Fruit fly (Drosophila melanogaster): ENCODE results near the gene CG42729.

Gene CG42729

dm6 chr3L:15563058-15563850, 35.9 kb upstream of the CG42729 start, which contains the start of the genes CG7739 and SCCRO (continued):
- TF ChIP-seq CG6254 (GFP tag; optimal IDR thresholded peaks at IDR 0.05) (no peak), CG14014 (GFP tag; IDR thresholded peaks at IDR 0.05) (peak; percentile 76; the same call in 1 of the 2 replicates), CG4282 (GFP tag; optimal IDR thresholded peaks at IDR 0.05) (no peak), bowl (GFP tag; IDR thresholded peaks at IDR 0.05) (no peak), ssp (GFP tag; IDR thresholded peaks at IDR 0.05) (peak; percentile 83), disco-r (GFP tag; optimal IDR thresholded peaks at IDR 0.05) (no peak), Nf-YB (GFP tag; optimal IDR thresholded peaks at IDR 0.05) (peak; percentile 27), zfh2 (GFP tag; optimal IDR thresholded peaks at IDR 0.05) (peak; percentile 41), tna (GFP tag; IDR thresholded peaks at IDR 0.05; ENCODE audit: partially characterized antibody) (no peak), Med (GFP tag) (peak; percentile 92), Fer1 (GFP tag; optimal IDR thresholded peaks at IDR 0.05) (no peak), CG10209 (GFP tag; optimal IDR thresholded peaks at IDR 0.05) (peak; percentile 45), Doc3 (GFP tag; IDR thresholded peaks at IDR 0.05; ENCODE audit: partially characterized antibody) (no peak), Poxn (GFP tag; IDR thresholded peaks at IDR 0.05) (no peak), CG4617 (GFP tag; optimal IDR thresholded peaks at IDR 0.05; ENCODE audit: borderline replicate concordance) (peak; percentile 96), dati (GFP tag; IDR thresholded peaks at IDR 0.05) (no peak), Doc2 (GFP tag; IDR thresholded peaks at IDR 0.05) (no peak), CG10366 (GFP tag; IDR thresholded peaks at IDR 0.05) (peak; percentile 70), CG7928 (GFP tag; optimal IDR thresholded peaks at IDR 0.05) (no peak), nmo (GFP tag; optimal IDR thresholded peaks at IDR 0.05) (peak; percentile 65), eve (GFP tag; optimal IDR thresholded peaks at IDR 0.05) (no peak), CG14860 (GFP tag; IDR thresholded peaks at IDR 0.05; ENCODE audit: partially characterized antibody) (0 out of 3 replicates have a peak, but pooled peaks have one; percentile 34), shn (GFP tag; optimal IDR thresholded peaks at IDR 0.05) (no peak), CG13123 (GFP tag; optimal IDR thresholded peaks at IDR 0.05) (no peak), Ssrp (tag; optimal IDR thresholded peaks at IDR 0.05) (peak; percentile 61), Meics (GFP tag; optimal IDR thresholded peaks at IDR 0.05) (no peak), scrt (GFP tag; optimal IDR thresholded peaks at IDR 0.05) (no peak), Dek (tag; optimal IDR thresholded peaks at IDR 0.05) (peak; percentile 78), gro (GFP tag; optimal IDR thresholded peaks at IDR 0.05) (peak; percentile 2), Ravus (GFP tag; IDR thresholded peaks at IDR 0.05) (peak; percentile 10; the same call in 1 of the 2 replicates), tio (GFP tag; optimal IDR thresholded peaks at IDR 0.05) (no peak), NC2β (GFP tag; optimal IDR thresholded peaks at IDR 0.05) (peak; percentile 32), al (GFP tag; IDR thresholded peaks at IDR 0.05) (peak; percentile 50; the same call in 1 of the 2 replicates), CG32532 (GFP tag; IDR thresholded peaks at IDR 0.05) (peak; percentile 87), CG6683 (GFP tag; optimal IDR thresholded peaks at IDR 0.05) (no peak), Dip3 (GFP tag; optimal IDR thresholded peaks at IDR 0.05) (peak; percentile 30), Max (GFP tag; optimal IDR thresholded peaks at IDR 0.05) (peak; percentile 18), CG7786 (GFP tag; optimal IDR thresholded peaks at IDR 0.05) (peak; percentile 47), CG10654 (GFP tag; optimal IDR thresholded peaks at IDR 0.05) (peak; percentile 39), cad (GFP tag; optimal IDR thresholded peaks at IDR 0.05) (no peak), onecut (GFP tag; IDR thresholded peaks at IDR 0.05) (no peak), Mad (GFP tag; optimal IDR thresholded peaks at IDR 0.05) (peak; percentile 42), kni (GFP tag; optimal IDR thresholded peaks at IDR 0.05) (no peak), da (GFP tag; optimal IDR thresholded peaks at IDR 0.05) (no peak), Fer3 (tag; optimal IDR thresholded peaks at IDR 0.05) (peak; percentile 77), CkIIα-i1 (GFP tag; IDR thresholded peaks at IDR 0.05) (no peak), kah (GFP tag; optimal IDR thresholded peaks at IDR 0.05) (no peak), Oaz (GFP tag; IDR thresholded peaks at IDR 0.05) (0 out of 2 replicates have a peak, but pooled peaks have one; percentile 45), Ets97D (GFP tag; optimal IDR thresholded peaks at IDR 0.05) (peak; percentile 30), CG10274 (GFP tag; optimal IDR thresholded peaks at IDR 0.05) (no peak)

All from whole organism, embryonic.